Worm (Caenorhabditis elegans): ENCODE data around the gene ndua-12.
"Not testable (repeated sequence)": the region's sequence is repeated elsewhere in the genome, so short reads cannot be mapped to it uniquely, and the experiment has no call there.

The ndua-12 gene

ce11 chrIV:2676281-2676680, 43.4 kb downstream of the ndua-12 start, which contains the start of gene Y94H6A.3:
Gene Y94H6A.3 (plus strand): TSS chrIV:2676512.
- TF ChIP-seq cnd-1 (tag; optimal IDR thresholded peaks at IDR 0.05) (peak; percentile 37), elt-3 (tag; optimal IDR thresholded peaks at IDR 0.05) (no peak), ham-2 (GFP tag; optimal IDR thresholded peaks at IDR 0.05) (no peak), nhr-76 (tag; optimal IDR thresholded peaks at IDR 0.05) (no peak), nhr-28 (tag; optimal IDR thresholded peaks at IDR 0.05) (no peak), snpc-4 (tag; optimal IDR thresholded peaks at IDR 0.05) (no peak), blmp-1 (tag; optimal IDR thresholded peaks at IDR 0.05) (no peak), nhr-12 (tag; optimal IDR thresholded peaks at IDR 0.05) (no peak), tbx-8 (GFP tag; optimal IDR thresholded peaks at IDR 0.05) (no peak), nhr-237 (tag; optimal IDR thresholded peaks at IDR 0.05) (peak; percentile 73), ceh-83 (GFP tag; optimal IDR thresholded peaks at IDR 0.05) (no peak), mls-2 (tag; optimal IDR thresholded peaks at IDR 0.05) (no peak), M03D4.4 (tag; optimal IDR thresholded peaks at IDR 0.05) (no peak), lin-32 (GFP tag; optimal IDR thresholded peaks at IDR 0.05) (no peak), lin-13 (tag; optimal IDR thresholded peaks at IDR 0.05) (peak; percentile 96), mep-1 (tag; optimal IDR thresholded peaks at IDR 0.05) (peak; percentile 92), nhr-2 (tag; optimal IDR thresholded peaks at IDR 0.05) (peak; percentile 12), ceh-39 (tag; optimal IDR thresholded peaks at IDR 0.05) (peak; percentile 4), lsy-2 (tag; optimal IDR thresholded peaks at IDR 0.05) (peak; percentile 83), bed-3 (GFP tag; optimal IDR thresholded peaks at IDR 0.05) (no peak), elt-1 (tag; optimal IDR thresholded peaks at IDR 0.05; ENCODE audit: borderline replicate concordance, insufficient read depth) (no peak), flh-1 (GFP tag; optimal IDR thresholded peaks at IDR 0.05) (no peak), unc-120 (tag; optimal IDR thresholded peaks at IDR 0.05; ENCODE audit: poor library complexity, severe bottlenecking) (no peak), hlh-1 (tag; optimal IDR thresholded peaks at IDR 0.05) (peak; percentile 43), ztf-11 (tag; optimal IDR thresholded peaks at IDR 0.05) (no peak), unc-62 (GFP tag; optimal IDR thresholded peaks at IDR 0.05) (peak; percentile 4), sptf-1 (tag; optimal IDR thresholded peaks at IDR 0.05) (peak; percentile 9), pha-4 (tag; optimal IDR thresholded peaks at IDR 0.05) (peak; percentile 88), ces-1 (GFP tag; optimal IDR thresholded peaks at IDR 0.05) (peak; percentile 78), sem-2 (GFP tag; optimal IDR thresholded peaks at IDR 0.05) (no peak), unc-39 (tag; optimal IDR thresholded peaks at IDR 0.05) (no peak)

- TF ChIP-seq mep-1, hlh-1, nhr-12 (tag; optimal IDR thresholded peaks at IDR 0.05): not testable (repeated sequence)
These were observed 44.7 kb downstream of the ndua-12 start, which contains the start of gene gpx-4 for ce11 chrIV:2674915-2675314. Gene gpx-4 (minus strand): TSS chrIV:2675015.

ce11 chrIV:2670664-2671063, 49.0 kb downstream of the ndua-12 start:
- TF ChIP-seq ceh-43 (GFP tag; optimal IDR thresholded peaks at IDR 0.05) = no peak
- TF ChIP-seq mab-5 (tag; optimal IDR thresholded peaks at IDR 0.05) = no peak
- no peak for TF ChIP-seq nhr-76 (tag; optimal IDR thresholded peaks at IDR 0.05)
- no peak for TF ChIP-seq lin-13 (tag; optimal IDR thresholded peaks at IDR 0.05)
- TF ChIP-seq drap-1 (GFP tag; optimal IDR thresholded peaks at IDR 0.05) = no peak
- no peak for TF ChIP-seq lin-32 (GFP tag; optimal IDR thresholded peaks at IDR 0.05)
- no peak for TF ChIP-seq cnd-1 (tag; optimal IDR thresholded peaks at IDR 0.05)
- TF ChIP-seq pha-4 (tag; optimal IDR thresholded peaks at IDR 0.05) = no peak
- TF ChIP-seq hlh-1 (tag; optimal IDR thresholded peaks at IDR 0.05) = no peak
- no peak for TF ChIP-seq ceh-83 (GFP tag; optimal IDR thresholded peaks at IDR 0.05)

Data from whole organism, mixed stage, embryonic.